Fruit fly (Drosophila melanogaster) whole organism, embryonic: ENCODE measurements around the gene Neurl4.

ENCODE experiments used
- Aef1 ChIP-seq: fragments of 200-800 bp; sonication (Bioruptor generic); IDR thresholded peaks from 3 replicates; pipeline ENCODE4 v1.3.6; 2022; ENCODE audit warnings: missing biosample characterization, missing genetic modification characterization
- Antp ChIP-seq: fragments of 200-800 bp; sonication (Bioruptor generic); optimal IDR thresholded peaks from 3 replicates; lab custom pipeline; 2016; ENCODE audit warnings: missing biosample characterization, missing genetic modification characterization
- Bdp1 ChIP-seq: fragments of 200-800 bp; sonication (Bioruptor generic); optimal IDR thresholded peaks from 3 replicates; lab custom pipeline; 2016; ENCODE audit warnings: missing biosample characterization, missing genetic modification characterization
- CG11695 ChIP-seq: fragments of 200-800 bp; sonication (Bioruptor generic); IDR thresholded peaks from 3 replicates; pipeline ENCODE4 v1.3.6; 2022; ENCODE audit warnings: missing biosample characterization, missing genetic modification characterization
- CG13424 ChIP-seq: fragments of 200-800 bp; sonication (Bioruptor generic); optimal IDR thresholded peaks from 2 replicates; lab custom pipeline; 2019; ENCODE audit warnings: missing biosample characterization, mild to moderate bottlenecking, missing genetic modification characterization, moderate library complexity
- CG13894 ChIP-seq: fragments of 200-800 bp; sonication (Bioruptor generic); optimal IDR thresholded peaks from 3 replicates; lab custom pipeline; 2018; ENCODE audit warnings: missing biosample characterization, mild to moderate bottlenecking, missing genetic modification characterization, moderate library complexity
- CG14710 ChIP-seq: fragments of 200-800 bp; sonication (Bioruptor generic); optimal IDR thresholded peaks from 3 replicates; lab custom pipeline; 2019; ENCODE audit warnings: missing biosample characterization, mild to moderate bottlenecking, missing genetic modification characterization, moderate library complexity
- CG14965 ChIP-seq: fragments of 200-800 bp; sonication (Bioruptor generic); optimal IDR thresholded peaks from 2 replicates; lab custom pipeline; 2016; ENCODE audit warnings: missing biosample characterization, missing genetic modification characterization, borderline replicate concordance
- CG1529 ChIP-seq: fragments of 200-800 bp; sonication (Bioruptor generic); optimal IDR thresholded peaks from 3 replicates; lab custom pipeline; 2018; ENCODE audit warnings: missing biosample characterization, missing genetic modification characterization
- CG15479 ChIP-seq: fragments of 200-800 bp; sonication (Bioruptor generic); optimal IDR thresholded peaks from 3 replicates; lab custom pipeline; 2019; ENCODE audit warnings: missing biosample characterization, mild to moderate bottlenecking, missing genetic modification characterization, moderate library complexity
- CG17912 ChIP-seq: fragments of 200-800 bp; sonication (Bioruptor generic); optimal IDR thresholded peaks from 2 replicates; lab custom pipeline; 2018; ENCODE audit warnings: missing biosample characterization, mild to moderate bottlenecking, missing genetic modification characterization
- CG18011 ChIP-seq: fragments of 200-800 bp; sonication (Bioruptor generic); optimal IDR thresholded peaks from 2 replicates; lab custom pipeline; 2017; ENCODE audit warnings: missing biosample characterization, missing genetic modification characterization, mild to moderate bottlenecking, moderate library complexity, missing genotype
- CG18764 ChIP-seq: fragments of 200-800 bp; sonication (Bioruptor generic); optimal IDR thresholded peaks from 3 replicates; lab custom pipeline; 2016; ENCODE audit warnings: missing biosample characterization, missing genetic modification characterization
- CG2129 ChIP-seq: fragments of 200-800 bp; sonication (Bioruptor generic); IDR thresholded peaks from 2 replicates; pipeline ENCODE4 v1.3.6; 2022; ENCODE audit warnings: missing biosample characterization, missing genetic modification characterization; ENCODE audit not compliant: partially characterized antibody
- CG2199 ChIP-seq: fragments of 200-800 bp; sonication (Bioruptor generic); IDR thresholded peaks from 3 replicates; pipeline ENCODE4 v1.3.6; 2022; ENCODE audit warnings: missing biosample characterization, missing genetic modification characterization
- CG30431 ChIP-seq: fragments of 200-800 bp; sonication (Bioruptor generic); optimal IDR thresholded peaks from 2 replicates; lab custom pipeline; 2017; ENCODE audit warnings: missing biosample characterization, missing genetic modification characterization
- CG34224 ChIP-seq: fragments of 200-800 bp; sonication (Bioruptor generic); IDR thresholded peaks from 3 replicates; pipeline ENCODE4 v1.3.6; 2022; ENCODE audit warnings: missing biosample characterization, missing genetic modification characterization; ENCODE audit not compliant: partially characterized antibody
- CG6272 ChIP-seq: fragments of 200-800 bp; sonication (Bioruptor generic); IDR thresholded peaks from 2 replicates; pipeline ENCODE4 v1.3.6; 2022; ENCODE audit warnings: missing biosample characterization, missing genetic modification characterization
- CG6791 ChIP-seq: fragments of 200-800 bp; sonication (Bioruptor generic); IDR thresholded peaks from 3 replicates; pipeline ENCODE4 v1.3.6; 2022; ENCODE audit warnings: missing biosample characterization, missing genetic modification characterization; ENCODE audit not compliant: partially characterized antibody
- CG7372 ChIP-seq: fragments of 200-800 bp; sonication (Bioruptor generic); IDR thresholded peaks from 2 replicates; pipeline ENCODE4 v1.3.6; 2022; ENCODE audit warnings: missing biosample characterization, missing genetic modification characterization
- CG8944 ChIP-seq: fragments of 200-800 bp; sonication (Bioruptor generic); optimal IDR thresholded peaks from 3 replicates; lab custom pipeline; 2016; ENCODE audit warnings: missing biosample characterization, missing genetic modification characterization
- CG9797 ChIP-seq: fragments of 200-800 bp; sonication (Bioruptor generic); optimal IDR thresholded peaks from 3 replicates; lab custom pipeline; 2018; ENCODE audit warnings: missing biosample characterization, mild to moderate bottlenecking, missing genetic modification characterization
- CoRest ChIP-seq: fragments of 200-800 bp; sonication (Bioruptor generic); optimal IDR thresholded peaks from 3 replicates; lab custom pipeline; 2018; ENCODE audit warnings: missing biosample characterization, mild to moderate bottlenecking, missing genetic modification characterization, moderate library complexity
- E2f1 ChIP-seq: fragments of 200-800 bp; sonication (Bioruptor generic); IDR thresholded peaks from 2 replicates; pipeline ENCODE4 v1.3.6; 2022; ENCODE audit warnings: missing biosample characterization, missing genetic modification characterization
- Hmr ChIP-seq: fragments of 200-800 bp; sonication (Bioruptor generic); optimal IDR thresholded peaks from 3 replicates; lab custom pipeline; 2017; ENCODE audit warnings: mild to moderate bottlenecking, missing biosample characterization, missing genetic modification reagents, missing genetic modification characterization
- Hr3 ChIP-seq: fragments of 200-800 bp; sonication (Bioruptor generic); optimal IDR thresholded peaks from 3 replicates; lab custom pipeline; 2016; ENCODE audit warnings: missing biosample characterization, missing genetic modification characterization
- Meics ChIP-seq: fragments of 200-800 bp; sonication (Bioruptor generic); optimal IDR thresholded peaks from 2 replicates; lab custom pipeline; 2017; ENCODE audit warnings: missing biosample characterization, mild to moderate bottlenecking, missing genetic modification characterization
- Ptx1 ChIP-seq: fragments of 200-800 bp; sonication (Bioruptor generic); IDR thresholded peaks from 2 replicates; pipeline ENCODE4 v1.3.6; 2022; ENCODE audit warnings: missing biosample characterization, missing genetic modification characterization
- Rx ChIP-seq: fragments of 200-800 bp; sonication (Bioruptor generic); IDR thresholded peaks from 2 replicates; pipeline ENCODE4 v1.3.6; 2022; ENCODE audit warnings: missing biosample characterization, missing genetic modification characterization
- Sox100B ChIP-seq: fragments of 200-800 bp; sonication (Bioruptor generic); optimal IDR thresholded peaks from 3 replicates; lab custom pipeline; 2018; ENCODE audit warnings: missing biosample characterization, mild to moderate bottlenecking, missing genetic modification characterization
- TFAM ChIP-seq: fragments of 200-800 bp; sonication (Bioruptor generic); optimal IDR thresholded peaks from 2 replicates; lab custom pipeline; 2017; ENCODE audit warnings: missing biosample characterization, missing genetic modification characterization, inconsistent platforms
- ab ChIP-seq: fragments of 200-800 bp; sonication (Bioruptor generic); optimal IDR thresholded peaks from 2 replicates; lab custom pipeline; 2016; ENCODE audit warnings: missing biosample characterization, missing genetic modification characterization
- ac ChIP-seq: fragments of 200-800 bp; sonication (Bioruptor generic); optimal IDR thresholded peaks from 3 replicates; lab custom pipeline; 2017; ENCODE audit warnings: missing biosample characterization, mild to moderate bottlenecking, missing genetic modification characterization
- bbx ChIP-seq: fragments of 200-800 bp; sonication (Bioruptor generic); IDR thresholded peaks from 2 replicates; pipeline ENCODE4 v1.3.6; 2022; ENCODE audit warnings: missing biosample characterization, missing genetic modification characterization; ENCODE audit not compliant: partially characterized antibody
- disco-r ChIP-seq: fragments of 200-800 bp; sonication (Bioruptor generic); optimal IDR thresholded peaks from 2 replicates; lab custom pipeline; 2016; ENCODE audit warnings: missing biosample characterization, missing genetic modification characterization
- fd3F ChIP-seq: fragments of 200-800 bp; sonication (Bioruptor generic); optimal IDR thresholded peaks from 2 replicates; lab custom pipeline; 2018; ENCODE audit warnings: missing biosample characterization, mild to moderate bottlenecking, missing genetic modification characterization, moderate library complexity
- ftz-f1 ChIP-seq: fragments of 200-800 bp; sonication (Bioruptor generic); optimal IDR thresholded peaks from 2 replicates; lab custom pipeline; 2016; ENCODE audit warnings: missing biosample characterization, missing genetic modification characterization
- jumu ChIP-seq: fragments of 200-800 bp; sonication (Bioruptor generic); optimal IDR thresholded peaks from 3 replicates; lab custom pipeline; 2016; ENCODE audit warnings: missing biosample characterization, missing genetic modification characterization
- kay ChIP-seq: fragments of 200-800 bp; sonication (Bioruptor generic); optimal IDR thresholded peaks from 2 replicates; lab custom pipeline; 2016; ENCODE audit warnings: missing biosample characterization, missing genetic modification characterization
- lov ChIP-seq, 2 experiments: fragments of 200-800 bp in 1 of 2; fragments of >200 bp in 1 of 2; sonication (Bioruptor generic) in 1 of 2; IDR thresholded peaks in 1 of 2; optimal IDR thresholded peaks in 1 of 2; 2 replicates in 1 of 2; 3 replicates in 1 of 2; pipeline versions ENCODE4 v1.3.6 to Lab custom; 2017 to 2022; ENCODE audit warnings: missing biosample characterization in 1 of 2, missing genetic modification characterization in 1 of 2
- pb ChIP-seq: fragments of 200-800 bp; sonication (Bioruptor generic); optimal IDR thresholded peaks from 3 replicates; lab custom pipeline; 2016; ENCODE audit warnings: missing biosample characterization, missing genetic modification characterization
- pnt ChIP-seq: fragments of 200-800 bp; sonication (Bioruptor generic); optimal IDR thresholded peaks from 3 replicates; lab custom pipeline; 2016; ENCODE audit warnings: missing biosample characterization, missing genetic modification characterization
- pzg ChIP-seq: fragments of 200-800 bp; sonication (Bioruptor generic); optimal IDR thresholded peaks from 3 replicates; lab custom pipeline; 2018; ENCODE audit warnings: missing biosample characterization, mild to moderate bottlenecking, missing genetic modification characterization, moderate library complexity
- ranshi ChIP-seq: fragments of 200-800 bp; sonication (Bioruptor generic); IDR thresholded peaks from 2 replicates; pipeline ENCODE4 v1.3.6; 2022; ENCODE audit warnings: missing biosample characterization, missing genetic modification characterization
- sim ChIP-seq: fragments of 200-800 bp; sonication (Bioruptor generic); IDR thresholded peaks from 2 replicates; pipeline ENCODE4 v1.3.6; 2022; ENCODE audit warnings: missing biosample characterization, missing genetic modification characterization
- slou ChIP-seq: fragments of 200-800 bp; sonication (Bioruptor generic); optimal IDR thresholded peaks from 3 replicates; lab custom pipeline; 2016; ENCODE audit warnings: missing biosample characterization, missing genetic modification characterization
- tll ChIP-seq, 2 experiments: fragments of 200-800 bp in 1 of 2; fragments of >200 bp in 1 of 2; sonication (Bioruptor generic) in 1 of 2; optimal IDR thresholded peaks; 2 replicates each; lab custom pipeline; 2017 to 2019; ENCODE audit warnings: missing biosample characterization in 2 of 2, missing genetic modification characterization in 2 of 2, mild to moderate bottlenecking in 1 of 2, moderate library complexity in 1 of 2
- trh ChIP-seq: fragments of 200-800 bp; sonication (Bioruptor generic); optimal IDR thresholded peaks from 2 replicates; lab custom pipeline; 2016; ENCODE audit warnings: missing biosample characterization, missing genetic modification characterization
- twi ChIP-seq: fragments of 200-800 bp; optimal IDR thresholded peaks from 2 replicates; lab custom pipeline; 2019; ENCODE audit warnings: missing biosample characterization, mild to moderate bottlenecking, missing genetic modification characterization, moderate library complexity

The Neurl4 gene

dm6 chr3L:14001658-14002523 is 47.8 kb downstream of the Neurl4 start, which contains the start of the genes Nprl3 and upSET (continued):
- no peak for TF ChIP-seq tll (GFP tag; optimal IDR thresholded peaks at IDR 0.05; lab: Kevin White, UChicago)
- peak; percentile 4 for TF ChIP-seq CG13894 (tag; lab: Kevin White, UChicago)
- no peak for TF ChIP-seq CG18764
- no peak for TF ChIP-seq TFAM (GFP tag; lab: Kevin White, UChicago)
- TF ChIP-seq CG6791 (GFP tag; lab: Robert Waterston, UW) = peak; percentile 83
- TF ChIP-seq ftz-f1 (GFP tag; lab: Kevin White, UChicago) = no peak
- no peak for TF ChIP-seq lov (optimal IDR thresholded peaks at IDR 0.05; lab: Kevin White, UChicago)
- no peak for TF ChIP-seq lov (GFP tag; IDR thresholded peaks at IDR 0.05; lab: Robert Waterston, UW)
- no peak for TF ChIP-seq ac
- TF ChIP-seq Sox100B (GFP tag; lab: Kevin White, UChicago) = peak; percentile 8
- TF ChIP-seq CG1529 = no peak
- TF ChIP-seq disco-r = no peak
- TF ChIP-seq ranshi (GFP tag; lab: Robert Waterston, UW) = no peak
- peak; percentile 73 for TF ChIP-seq CG14710 (tag; lab: Kevin White, UChicago)
- no peak for TF ChIP-seq CG13424 (tag; lab: Kevin White, UChicago)
- peak; percentile 98 for TF ChIP-seq CG9797
- TF ChIP-seq CG18011 (GFP tag; lab: Kevin White, UChicago) = no peak
- no peak for TF ChIP-seq pb (GFP tag; lab: Kevin White, UChicago)
- TF ChIP-seq jumu (GFP tag; lab: Kevin White, UChicago) = no peak
- no peak for TF ChIP-seq Aef1 (GFP tag; lab: Robert Waterston, UW)
- no peak for TF ChIP-seq Rx (GFP tag; lab: Robert Waterston, UW)
- TF ChIP-seq CG34224 (GFP tag; lab: Robert Waterston, UW) = peak; percentile 81
- TF ChIP-seq slou (GFP tag; lab: Kevin White, UChicago) = no peak
- TF ChIP-seq CG30431 (GFP tag; lab: Kevin White, UChicago) = no peak
- no peak for TF ChIP-seq Hr3 (GFP tag; lab: Kevin White, UChicago)
- no peak for TF ChIP-seq ab (GFP tag; lab: Kevin White, UChicago)
- no peak for TF ChIP-seq sim (GFP tag; lab: Robert Waterston, UW)
- TF ChIP-seq CG8944 (GFP tag; lab: Kevin White, UChicago) = no peak
- peak; percentile 85 for TF ChIP-seq pzg (GFP tag; lab: Kevin White, UChicago)
- TF ChIP-seq Bdp1 = no peak
- peak; percentile 73 for TF ChIP-seq CG2129 (GFP tag; lab: Robert Waterston, UW)
- no peak for TF ChIP-seq CG11695 (GFP tag; lab: Robert Waterston, UW)
- no peak for TF ChIP-seq CG6272 (GFP tag; lab: Robert Waterston, UW)
- no peak for TF ChIP-seq E2f1
- TF ChIP-seq CG15479 (GFP tag; lab: Kevin White, UChicago) = no peak
- TF ChIP-seq CG7372 (GFP tag; lab: Robert Waterston, UW) = no peak
- peak; percentile 34 for TF ChIP-seq Hmr (GFP tag; lab: Kevin White, UChicago)
- TF ChIP-seq CoRest = peak; percentile 52
- TF ChIP-seq CG17912 (GFP tag; lab: Kevin White, UChicago) = peak; percentile 26
- TF ChIP-seq fd3F (GFP tag; lab: Kevin White, UChicago) = no peak
- TF ChIP-seq CG2199 (GFP tag; lab: Robert Waterston, UW) = no peak
- no peak for TF ChIP-seq Ptx1
- TF ChIP-seq pnt (GFP tag; lab: Kevin White, UChicago) = no peak
- no peak for TF ChIP-seq trh (GFP tag; lab: Kevin White, UChicago)
- no peak for TF ChIP-seq Antp (GFP tag; lab: Kevin White, UChicago)
- no peak for TF ChIP-seq kay (GFP tag; lab: Kevin White, UChicago)
- TF ChIP-seq twi (tag; lab: Kevin White, UChicago) = no peak
- peak; percentile 90 for TF ChIP-seq bbx (GFP tag; lab: Robert Waterston, UW)
- no peak for TF ChIP-seq CG14965 (GFP tag; lab: Kevin White, UChicago)
- peak; percentile 17 for TF ChIP-seq Meics (GFP tag; lab: Kevin White, UChicago)
